Worm (Caenorhabditis elegans) whole organism, L4 larva: Measurements from ENCODE around the gene imp-3.
A peak's percentile ranks its signal among the peaks of the same experiment; 100 is the strongest.

Experiments used
- D1046.2 ChIP-seq: fragments of 200-800 bp; sonication (Bioruptor generic); IDR thresholded peaks from 2 replicates; pipeline ENCODE4 v1.3.6; 2022; ENCODE audit warnings: missing genetic modification characterization, missing compliant biosample characterization
- F10B5.3 ChIP-seq: sonication (generic microtip); optimal IDR thresholded peaks from 2 replicates; lab custom pipeline; 2016; ENCODE audit warnings: mild to moderate bottlenecking, missing genetic modification characterization, missing compliant biosample characterization
- R02D3.7 ChIP-seq: fragments of 150-350 bp; sonication (generic microtip); optimal IDR thresholded peaks from 3 replicates; lab custom pipeline; 2014; ENCODE audit warnings: missing biosample characterization, missing genetic modification characterization
- Y5F2A.4 ChIP-seq: fragments of 200-800 bp; sonication (Bioruptor generic); optimal IDR thresholded peaks from 2 replicates; lab custom pipeline; 2018; ENCODE audit warnings: mild to moderate bottlenecking, missing genetic modification characterization, missing compliant biosample characterization
- ZK337.2 ChIP-seq: fragments of 200-800 bp; sonication (Bioruptor generic); IDR thresholded peaks from 2 replicates; pipeline ENCODE4 v1.3.6; 2022; ENCODE audit warnings: missing genetic modification reagents, missing genetic modification characterization, missing compliant biosample characterization
- ZK546.5 ChIP-seq, 2 experiments: sonication (generic microtip); optimal IDR thresholded peaks; 2 replicates each; lab custom pipeline; 2017; ENCODE audit warnings: missing biosample characterization in 2 of 2, missing genetic modification characterization in 2 of 2
- aha-1 ChIP-seq: fragments of 150-350 bp; peaks from one replicate; lab custom pipeline; 2014; ENCODE audit warnings: missing biosample characterization, missing genetic modification characterization
- aly-2 ChIP-seq: sonication (generic microtip); optimal IDR thresholded peaks from 2 replicates; lab custom pipeline; 2018; ENCODE audit warnings: missing biosample characterization, missing genetic modification characterization
- attf-4 ChIP-seq: sonication (generic microtip); optimal IDR thresholded peaks from 3 replicates; lab custom pipeline; 2017; ENCODE audit warnings: missing biosample characterization, missing genetic modification characterization
- ceh-20 ChIP-seq: fragments of 200-800 bp; sonication (Bioruptor generic); IDR thresholded peaks from 2 replicates; pipeline ENCODE4 v1.3.6; 2022; ENCODE audit warnings: missing genetic modification reagents, missing genetic modification characterization, missing compliant biosample characterization
- ceh-62 ChIP-seq: sonication (generic microtip); optimal IDR thresholded peaks from 2 replicates; lab custom pipeline; 2017; ENCODE audit warnings: missing biosample characterization, missing genetic modification characterization
- ctbp-1 ChIP-seq: fragments of 200-800 bp; sonication (Bioruptor generic); IDR thresholded peaks from 2 replicates; pipeline ENCODE4 v1.3.6; 2022; ENCODE audit warnings: missing genetic modification reagents, missing genetic modification characterization, missing compliant biosample characterization
- daf-16 ChIP-seq, 3 experiments: sonication (generic microtip); optimal IDR thresholded peaks; 2 replicates each; lab custom pipeline; 2016 to 2017; ENCODE audit warnings: missing genetic modification characterization in 3 of 3, missing genetic modification reagents in 3 of 3, mild to moderate bottlenecking in 2 of 3, missing compliant biosample characterization in 2 of 3, missing biosample characterization in 1 of 3, moderate library complexity in 1 of 3
- daf-19 ChIP-seq: fragments of 200-800 bp; sonication (Bioruptor generic); conservative IDR thresholded peaks from 2 replicates; pipeline ENCODE4 v1.3.6; 2022; ENCODE audit warnings: missing genetic modification characterization, missing compliant biosample characterization
- dmd-6 ChIP-seq: fragments of 200-800 bp; sonication (Bioruptor generic); IDR thresholded peaks from 2 replicates; pipeline ENCODE4 v1.3.6; 2022; ENCODE audit warnings: missing genetic modification reagents, missing genetic modification characterization, missing compliant biosample characterization
- dmd-8 ChIP-seq: fragments of 200-800 bp; sonication (Bioruptor generic); IDR thresholded peaks from 2 replicates; pipeline ENCODE4 v1.3.6; 2022; ENCODE audit warnings: missing genetic modification characterization, missing compliant biosample characterization
- dve-1 ChIP-seq: sonication (generic microtip); optimal IDR thresholded peaks from 2 replicates; lab custom pipeline; 2017; ENCODE audit warnings: antibody characterized with exemption, mild to moderate bottlenecking, missing genetic modification characterization, missing compliant biosample characterization; ENCODE audit not compliant: insufficient read depth
- egl-43 ChIP-seq: fragments of 200-800 bp; sonication (Bioruptor generic); IDR thresholded peaks from 2 replicates; pipeline ENCODE4 v1.3.6; 2022; ENCODE audit warnings: missing genetic modification reagents, missing genetic modification characterization, missing compliant biosample characterization
- gei-8 ChIP-seq: fragments of 200-800 bp; sonication (Bioruptor generic); optimal IDR thresholded peaks from 2 replicates; lab custom pipeline; 2018; ENCODE audit warnings: mild to moderate bottlenecking, missing genetic modification characterization, missing compliant biosample characterization
- hif-1 ChIP-seq, 2 experiments: sonication (generic microtip); optimal IDR thresholded peaks; 2 replicates each; lab custom pipeline; 2016 to 2017; ENCODE audit warnings: missing compliant biosample characterization in 2 of 2, missing genetic modification characterization in 2 of 2, missing genetic modification reagents in 2 of 2, missing genotype in 2 of 2, mild to moderate bottlenecking in 1 of 2
- hlh-30 ChIP-seq: sonication (generic microtip); optimal IDR thresholded peaks from 2 replicates; lab custom pipeline; 2017; ENCODE audit warnings: antibody characterized with exemption, mild to moderate bottlenecking, missing genetic modification characterization, missing compliant biosample characterization; ENCODE audit not compliant: insufficient read depth
- hmg-1.1 ChIP-seq: fragments of 200-800 bp; sonication (Bioruptor generic); IDR thresholded peaks from 2 replicates; pipeline ENCODE4 v1.3.6; 2022; ENCODE audit warnings: missing genetic modification reagents, missing genetic modification characterization, missing compliant biosample characterization
- lim-7 ChIP-seq: fragments of 200-800 bp; sonication (Bioruptor generic); IDR thresholded peaks from 2 replicates; pipeline ENCODE4 v1.3.6; 2022; ENCODE audit warnings: missing genetic modification characterization, missing compliant biosample characterization
- lin-1 ChIP-seq: fragments of 200-800 bp; sonication (Bioruptor generic); IDR thresholded peaks from 2 replicates; pipeline ENCODE4 v1.3.6; 2022; ENCODE audit warnings: missing genetic modification reagents, missing genetic modification characterization, missing compliant biosample characterization
- lin-13 ChIP-seq: fragments of 150-350 bp; optimal IDR thresholded peaks from 2 replicates; lab custom pipeline; 2014; ENCODE audit warnings: missing biosample characterization, missing genetic modification reagents, missing genetic modification characterization
- lin-29 ChIP-seq: fragments of 200-800 bp; sonication (Bioruptor generic); IDR thresholded peaks from 2 replicates; pipeline ENCODE4 v1.3.6; 2022; ENCODE audit warnings: missing genetic modification reagents, missing genetic modification characterization, missing compliant biosample characterization
- lin-38 ChIP-seq: fragments of 200-800 bp; sonication (Bioruptor generic); IDR thresholded peaks from 2 replicates; pipeline ENCODE4 v1.3.6; 2022; ENCODE audit warnings: missing genetic modification reagents, missing genetic modification characterization, missing compliant biosample characterization
- lsy-2 ChIP-seq, 2 experiments: fragments of 150-350 bp in 1 of 2; sonication (generic microtip) in 1 of 2; optimal IDR thresholded peaks; 2 replicates each; lab custom pipeline; 2014 to 2017; ENCODE audit warnings: missing biosample characterization in 2 of 2, missing genetic modification characterization in 2 of 2
- madf-9 ChIP-seq: fragments of 200-800 bp; sonication (Bioruptor generic); conservative IDR thresholded peaks from 2 replicates; pipeline ENCODE4 v1.3.6; 2022; ENCODE audit warnings: missing genetic modification reagents, missing genetic modification characterization, missing compliant biosample characterization
- mes-2 ChIP-seq: sonication (generic microtip); optimal IDR thresholded peaks from 2 replicates; lab custom pipeline; 2016; ENCODE audit warnings: missing genotype, mild to moderate bottlenecking, missing genetic modification characterization, missing compliant biosample characterization; ENCODE audit not compliant: poor library complexity, severe bottlenecking
- mxl-2 ChIP-seq: fragments of 200-800 bp; sonication (Bioruptor generic); conservative IDR thresholded peaks from 2 replicates; pipeline ENCODE4 v1.3.6; 2022; ENCODE audit warnings: missing genetic modification reagents, missing genetic modification characterization, missing compliant biosample characterization
- mxl-3 ChIP-seq: fragments of 200-800 bp; sonication (Bioruptor generic); optimal IDR thresholded peaks from 2 replicates; lab custom pipeline; 2018; ENCODE audit warnings: mild to moderate bottlenecking, missing genetic modification characterization, missing compliant biosample characterization
- nhr-102 ChIP-seq: sonication (generic microtip); optimal IDR thresholded peaks from 2 replicates; lab custom pipeline; 2016; ENCODE audit warnings: mild to moderate bottlenecking, missing genetic modification characterization, moderate library complexity, missing compliant biosample characterization
- nhr-111 ChIP-seq: fragments of 200-800 bp; sonication (Bioruptor generic); optimal IDR thresholded peaks from 2 replicates; lab custom pipeline; 2018; ENCODE audit warnings: mild to moderate bottlenecking, missing genetic modification characterization, missing compliant biosample characterization
- nhr-237 ChIP-seq: sonication (generic microtip); optimal IDR thresholded peaks from 2 replicates; lab custom pipeline; 2017; ENCODE audit warnings: missing biosample characterization, missing genetic modification characterization
- nhr-28 ChIP-seq: fragments of 150-350 bp; optimal IDR thresholded peaks from 2 replicates; lab custom pipeline; 2014; ENCODE audit warnings: missing biosample characterization, missing genetic modification characterization
- nhr-42 ChIP-seq: fragments of 200-800 bp; sonication (Bioruptor generic); IDR thresholded peaks from 2 replicates; pipeline ENCODE4 v1.3.6; 2022; ENCODE audit warnings: missing genetic modification characterization, missing compliant biosample characterization
- nhr-6 ChIP-seq: fragments of 150-350 bp; optimal IDR thresholded peaks from 2 replicates; lab custom pipeline; 2014; ENCODE audit warnings: missing biosample characterization, missing genetic modification characterization
- pha-4 ChIP-seq, 2 experiments: fragments of 150-350 bp in 1 of 2; fragments of 200-800 bp in 1 of 2; sonication (Bioruptor generic) in 1 of 2; IDR thresholded peaks in 1 of 2; optimal IDR thresholded peaks in 1 of 2; 2 replicates each; pipeline versions ENCODE4 v1.3.6 to Lab custom; 2014 to 2022; ENCODE audit warnings: missing genetic modification characterization in 2 of 2, missing genetic modification reagents in 2 of 2, missing biosample characterization in 1 of 2, missing compliant biosample characterization in 1 of 2
- pqm-1 ChIP-seq: sonication (generic microtip); optimal IDR thresholded peaks from 2 replicates; lab custom pipeline; 2017; ENCODE audit warnings: missing biosample characterization, missing genetic modification characterization
- rbr-2 ChIP-seq: sonication (generic microtip); optimal IDR thresholded peaks from 2 replicates; lab custom pipeline; 2016; ENCODE audit warnings: missing genotype, missing genetic modification characterization, missing compliant biosample characterization
- spr-3 ChIP-seq: fragments of 200-800 bp; sonication (Bioruptor generic); optimal IDR thresholded peaks from 2 replicates; lab custom pipeline; 2018; ENCODE audit warnings: mild to moderate bottlenecking, missing genetic modification characterization, missing compliant biosample characterization
- tra-1 ChIP-seq: fragments of 200-800 bp; sonication (Bioruptor generic); IDR thresholded peaks from 2 replicates; pipeline ENCODE4 v1.3.6; 2022; ENCODE audit warnings: missing genetic modification reagents, missing genetic modification characterization, missing compliant biosample characterization
- unc-39 ChIP-seq: sonication (generic microtip); optimal IDR thresholded peaks from 2 replicates; lab custom pipeline; 2017; ENCODE audit warnings: missing biosample characterization, missing genetic modification characterization
- unc-62 ChIP-seq, 3 experiments: fragments of 150-350 bp in 1 of 3; sonication (generic microtip); optimal IDR thresholded peaks in 2 of 3; peaks in 1 of 3; 1 replicate in 1 of 3; 2 replicates in 2 of 3; lab custom pipeline; 2014 to 2017; ENCODE audit warnings: missing biosample characterization in 3 of 3, missing genetic modification characterization in 3 of 3, missing genetic modification reagents in 3 of 3, missing genotype in 1 of 3
- zag-1 ChIP-seq: fragments of 150-350 bp; optimal IDR thresholded peaks from 2 replicates; lab custom pipeline; 2014; ENCODE audit warnings: missing biosample characterization, missing genetic modification characterization
- zfp-3 ChIP-seq: fragments of 200-800 bp; sonication (Bioruptor generic); conservative IDR thresholded peaks from 2 replicates; pipeline ENCODE4 v1.3.6; 2022; ENCODE audit warnings: missing genetic modification reagents, missing genetic modification characterization, missing compliant biosample characterization
- zip-2 ChIP-seq: fragments of 150-350 bp; optimal IDR thresholded peaks from 2 replicates; lab custom pipeline; 2014; ENCODE audit warnings: missing biosample characterization, missing genetic modification characterization

The imp-3 gene

ce11 chrIV:7789521-7789949 lies at the start of gene imp-3:
Gene imp-3 (minus strand): TSS chrIV:7789613.
- no peak for TF ChIP-seq daf-19 (GFP tag; lab: Robert Waterston, UW)
- no peak for TF ChIP-seq unc-39
- TF ChIP-seq mes-2 (tag; lab: Kevin White, UChicago) = peak; percentile 52
- peak; percentile 30 to 83 for TF ChIP-seq lsy-2 (tag; optimal IDR thresholded peaks at IDR 0.05; lab: Kevin White, UChicago)
- TF ChIP-seq lim-7 (GFP tag; lab: Robert Waterston, UW) = no peak; the same call in 1 of the 2 replicates
- peak; percentile 28 to 60 for TF ChIP-seq daf-16 (GFP tag; optimal IDR thresholded peaks at IDR 0.05; lab: Kevin White, UChicago)
- TF ChIP-seq daf-16 (tag; optimal IDR thresholded peaks at IDR 0.05; lab: Kevin White, UChicago) = peak; percentile 88
- no peak for TF ChIP-seq zip-2
- TF ChIP-seq D1046.2 (GFP tag; lab: Robert Waterston, UW) = peak; percentile 69; the same call in 1 of the 2 replicates
- TF ChIP-seq zfp-3 = peak; percentile 53
- TF ChIP-seq R02D3.7 (tag; lab: Kevin White, UChicago) = no peak
- no peak for TF ChIP-seq dmd-8 (GFP tag; lab: Robert Waterston, UW)
- TF ChIP-seq hlh-30 (tag; lab: Kevin White, UChicago) = peak; percentile 81
- peak; percentile 35 for TF ChIP-seq nhr-102
- peak; percentile 84 for TF ChIP-seq mxl-3 (GFP tag; lab: Kevin White, UChicago)
- peak; percentile 40 for TF ChIP-seq nhr-111
- TF ChIP-seq ceh-62 (tag; lab: Kevin White, UChicago) = no peak
- 0 out of 2 replicates have a peak, but pooled peaks have one; percentile 47 for TF ChIP-seq lin-1 (GFP tag; lab: Robert Waterston, UW)
- TF ChIP-seq Y5F2A.4 (GFP tag; lab: Kevin White, UChicago) = peak; percentile 74
- TF ChIP-seq egl-43 = 0 out of 2 replicates have a peak, but pooled peaks have one; percentile 27
- TF ChIP-seq aly-2 (tag; lab: Kevin White, UChicago) = no peak
- peak; percentile 63; the same call in 1 of the 2 replicates for TF ChIP-seq hmg-1.1 (GFP tag; lab: Robert Waterston, UW)
- peak; percentile 71; the same call in 1 of the 2 replicates for TF ChIP-seq pha-4 (GFP tag; IDR thresholded peaks at IDR 0.05; lab: Robert Waterston, UW)
- peak; percentile 49 for TF ChIP-seq pha-4 (tag; optimal IDR thresholded peaks at IDR 0.05; lab: Kevin White, UChicago)
- peak; percentile 46; the same call in 1 of the 2 replicates for TF ChIP-seq mxl-2 (GFP tag; lab: Robert Waterston, UW)
- TF ChIP-seq tra-1 (GFP tag; lab: Robert Waterston, UW) = peak; percentile 74
- TF ChIP-seq pqm-1 (tag; lab: Kevin White, UChicago) = no peak
- TF ChIP-seq unc-62 (GFP tag; optimal IDR thresholded peaks at IDR 0.05 in 1 of 2; lab: Kevin White, UChicago) = peak in 1 of 2 experiments; percentile 12
- no peak for TF ChIP-seq unc-62 (tag; optimal IDR thresholded peaks at IDR 0.05; lab: Kevin White, UChicago)
- TF ChIP-seq lin-13 (GFP tag; lab: Kevin White, UChicago) = peak; percentile 2
- TF ChIP-seq ZK337.2 (GFP tag; lab: Robert Waterston, UW) = no peak
- peak; percentile 62 for TF ChIP-seq dve-1
- TF ChIP-seq lin-38 (GFP tag; lab: Robert Waterston, UW) = peak; percentile 77
- TF ChIP-seq gei-8 (GFP tag; lab: Kevin White, UChicago) = peak; percentile 36
- no peak for TF ChIP-seq zag-1
- peak; percentile 52 for TF ChIP-seq dmd-6 (GFP tag; lab: Robert Waterston, UW)
- no peak for TF ChIP-seq F10B5.3 (tag; lab: Kevin White, UChicago)
- TF ChIP-seq ceh-20 (GFP tag; lab: Robert Waterston, UW) = peak; percentile 50; the same call in 1 of the 2 replicates
- TF ChIP-seq nhr-28 (tag; lab: Kevin White, UChicago) = peak; percentile 22
- 0 out of 2 replicates have a peak, but pooled peaks have one; percentile 23 for TF ChIP-seq lin-29
- TF ChIP-seq hif-1 (tag; optimal IDR thresholded peaks at IDR 0.05; lab: Kevin White, UChicago) = peak in 1 of 2 experiments; percentile 53
- peak; percentile 22; the same call in 1 of the 2 replicates for TF ChIP-seq ctbp-1 (GFP tag; lab: Robert Waterston, UW)
- no peak for TF ChIP-seq madf-9 (GFP tag; lab: Robert Waterston, UW)
- TF ChIP-seq rbr-2 (tag; lab: Kevin White, UChicago) = peak; percentile 64
- 0 out of 2 replicates have a peak, but pooled peaks have one; percentile 9 for TF ChIP-seq nhr-42 (GFP tag; lab: Robert Waterston, UW)
- peak; percentile 98 for TF ChIP-seq aha-1 (tag; lab: Kevin White, UChicago)
- no peak for TF ChIP-seq attf-4
- peak; percentile 11 for TF ChIP-seq spr-3
- no peak for TF ChIP-seq ZK546.5 (tag; optimal IDR thresholded peaks at IDR 0.05; lab: Kevin White, UChicago)
- TF ChIP-seq nhr-6 = peak; percentile 21
- no peak for TF ChIP-seq nhr-237 (tag; lab: Kevin White, UChicago)
